Fruit fly (Drosophila melanogaster): ENCODE data around the gene ko.

- TF ChIP-seq CG17829 (tag; optimal IDR thresholded peaks at IDR 0.05) = no peak
- no peak for TF ChIP-seq CG7556 (GFP tag; optimal IDR thresholded peaks at IDR 0.05)
- TF ChIP-seq Side (GFP tag; optimal IDR thresholded peaks at IDR 0.05) = no peak
- TF ChIP-seq CG13123 (GFP tag; optimal IDR thresholded peaks at IDR 0.05) = no peak
- no peak for TF ChIP-seq CG12299 (tag; optimal IDR thresholded peaks at IDR 0.05)
- TF ChIP-seq usp (GFP tag; optimal IDR thresholded peaks at IDR 0.05) = no peak
- no peak for TF ChIP-seq tio (GFP tag; optimal IDR thresholded peaks at IDR 0.05)
- no peak for TF ChIP-seq lola (GFP tag; optimal IDR thresholded peaks at IDR 0.05)
Measured at dm6 chr3L:21123453-21123852, 7.5 kb downstream of the ko start, which contains the start of gene CG33284.
